Worm (Caenorhabditis elegans) whole organism, L3 larva: Measurements from ENCODE around the gene pptr-2.

Experiments
- aly-2 ChIP-seq: fragments of 150-350 bp; optimal IDR thresholded peaks from 2 replicates; lab custom pipeline; 2014; ENCODE audit warnings: missing biosample characterization, missing genetic modification characterization
- ceh-28 ChIP-seq: fragments of 150-350 bp; optimal IDR thresholded peaks from 2 replicates; lab custom pipeline; 2014; ENCODE audit warnings: missing biosample characterization, missing genetic modification reagents, missing genetic modification characterization
- egl-5 ChIP-seq: fragments of 150-350 bp; optimal IDR thresholded peaks from 2 replicates; lab custom pipeline; 2017; ENCODE audit warnings: missing biosample characterization, missing genetic modification reagents, missing genetic modification characterization, inconsistent platforms
- nhr-11 ChIP-seq: fragments of 150-350 bp; optimal IDR thresholded peaks from 2 replicates; lab custom pipeline; 2014; ENCODE audit warnings: missing biosample characterization, missing genetic modification characterization
- nhr-237 ChIP-seq: fragments of 150-350 bp; optimal IDR thresholded peaks from 2 replicates; lab custom pipeline; 2014; ENCODE audit warnings: missing biosample characterization, missing genetic modification characterization
- nhr-76 ChIP-seq: fragments of 150-350 bp; sonication (generic microtip); optimal IDR thresholded peaks from 5 replicates; lab custom pipeline; 2014; ENCODE audit warnings: missing biosample characterization, missing genetic modification characterization

- TF ChIP-seq nhr-237 (tag; lab: Kevin White, UChicago) (no peak), aly-2 (tag; lab: Kevin White, UChicago) (no peak), egl-5 (tag; lab: Kevin White, UChicago) (no peak), nhr-76 (tag; lab: Kevin White, UChicago) (no peak), nhr-11 (tag; lab: Kevin White, UChicago) (no peak), ceh-28 (tag; lab: Kevin White, UChicago) (no peak)
Measured at ce11 chrV:11063115-11063514, 28.4 kb upstream of the pptr-2 start, which contains the start of gene T04C12.9.
